Worm (Caenorhabditis elegans): ENCODE measurements around the gene sel-9.

DNA sequence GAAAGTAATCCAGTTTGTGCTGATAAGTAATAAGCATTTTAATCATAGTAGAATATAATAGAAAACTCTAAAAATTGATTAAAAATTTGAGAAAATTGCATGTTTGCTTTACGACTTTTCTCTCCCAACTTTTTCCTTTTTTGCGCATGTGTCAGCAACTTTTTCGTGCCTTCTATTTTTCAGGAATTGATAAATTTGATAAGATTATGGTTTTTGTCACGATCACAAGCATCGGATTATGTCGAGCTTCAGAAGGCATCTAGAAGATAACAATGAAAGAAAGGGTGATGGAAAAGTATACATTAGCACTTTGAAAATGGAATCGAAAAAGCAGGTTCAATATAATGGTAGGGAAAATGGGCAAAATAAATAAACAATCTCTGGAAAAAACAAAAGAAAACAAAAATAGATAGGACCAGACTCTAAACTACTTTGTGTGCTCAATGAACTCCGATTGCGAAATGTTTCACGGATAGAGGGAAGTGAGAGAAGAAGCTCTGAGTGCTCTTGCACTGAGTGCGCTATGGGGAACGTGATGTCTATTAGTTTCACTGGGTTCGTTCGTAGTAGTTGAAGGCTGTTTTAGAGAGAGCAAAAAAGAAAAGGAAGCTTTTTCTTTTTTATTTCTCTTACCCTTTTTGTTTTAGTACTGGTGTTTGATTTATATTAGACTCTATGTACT lies 14.1 kb downstream of the sel-9 start:
- TF ChIP-seq lin-15B (tag; optimal IDR thresholded peaks at IDR 0.05): no peak
- TF ChIP-seq unc-130 (GFP tag; optimal IDR thresholded peaks at IDR 0.05): no peak
- no peak for TF ChIP-seq ama-1 (optimal IDR thresholded peaks at IDR 0.05)
- no peak for TF ChIP-seq aly-2 (tag; optimal IDR thresholded peaks at IDR 0.05)
- TF ChIP-seq lin-39 (tag; optimal IDR thresholded peaks at IDR 0.05): no peak
- TF ChIP-seq R02D3.7 (tag; optimal IDR thresholded peaks at IDR 0.05): no peak
- no peak for TF ChIP-seq pha-4 (GFP tag; IDR thresholded peaks at IDR 0.05)
- no peak for TF ChIP-seq pha-4 (tag; optimal IDR thresholded peaks at IDR 0.05)
- no peak for TF ChIP-seq nhr-28 (tag; optimal IDR thresholded peaks at IDR 0.05)
- no peak for TF ChIP-seq skn-1 (tag; optimal IDR thresholded peaks at IDR 0.05)
- TF ChIP-seq ztf-11 (tag; optimal IDR thresholded peaks at IDR 0.05): no peak
- TF ChIP-seq zag-1 (tag; optimal IDR thresholded peaks at IDR 0.05): no peak

Data from whole organism, L4 larva.